Worm (Caenorhabditis elegans): ENCODE data around the gene C07A12.7.

Gene C07A12.7

DNA sequence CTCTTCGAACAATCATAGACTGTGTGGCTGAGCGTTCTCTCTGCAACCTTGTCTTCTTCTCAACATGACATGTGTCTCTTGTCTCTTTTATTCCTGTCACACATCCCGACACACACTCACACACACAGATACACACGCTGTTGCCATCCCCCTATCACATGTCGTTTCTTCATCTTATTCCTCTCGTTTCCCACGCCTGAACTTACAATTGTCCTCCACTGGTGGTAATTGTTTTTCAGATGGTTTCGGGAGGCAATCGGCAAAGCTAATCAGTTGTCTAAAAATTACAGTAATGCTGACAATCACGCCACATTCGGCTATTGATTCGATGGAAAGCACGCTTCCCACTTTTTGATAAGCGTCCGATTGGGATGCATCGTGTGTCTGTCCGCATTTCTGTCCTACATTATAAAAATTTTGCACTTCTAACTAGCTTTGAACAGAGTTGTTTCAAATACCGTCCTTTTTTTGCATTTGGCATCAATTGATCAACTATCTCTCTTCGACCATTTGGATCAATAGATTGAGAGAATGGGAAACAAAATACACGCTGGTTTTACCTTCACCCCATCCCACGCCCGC lies 10.3 kb upstream of the C07A12.7 start, which contains the start of gene nhr-35 (continued):
- TF ChIP-seq unc-62 (GFP tag; optimal IDR thresholded peaks at IDR 0.05) = peak; percentile 94
- peak; percentile 64; the same call in 1 of the 2 replicates for TF ChIP-seq K11D2.4 (GFP tag; IDR thresholded peaks at IDR 0.05)
- peak; percentile 40; the same call in 1 of the 2 replicates for TF ChIP-seq lir-1 (GFP tag; conservative IDR thresholded peaks at IDR 0.05)
- no peak for TF ChIP-seq Y95B8A.8 (GFP tag; IDR thresholded peaks at IDR 0.05)
- no peak for TF ChIP-seq fkh-3 (tag; optimal IDR thresholded peaks at IDR 0.05)
- no peak for TF ChIP-seq hlh-12 (tag; optimal IDR thresholded peaks at IDR 0.05)
- TF ChIP-seq let-526 (GFP tag; IDR thresholded peaks at IDR 0.05) = peak; percentile 69; the same call in 1 of the 2 replicates
- TF ChIP-seq K12H6.12 (tag; optimal IDR thresholded peaks at IDR 0.05) = peak; percentile 29
- 0 out of 2 replicates have a peak, but pooled peaks have one; percentile 26 for TF ChIP-seq pbrm-1 (GFP tag; IDR thresholded peaks at IDR 0.05)
- no peak for TF ChIP-seq Y79H2A.3 (GFP tag; conservative IDR thresholded peaks at IDR 0.05)
- TF ChIP-seq sea-2 (GFP tag; IDR thresholded peaks at IDR 0.05) = no peak
- peak; percentile 91 for TF ChIP-seq atf-7 (tag; optimal IDR thresholded peaks at IDR 0.05)
- peak; percentile 81 for TF ChIP-seq lin-40 (tag; optimal IDR thresholded peaks at IDR 0.05)
- no peak for TF ChIP-seq F39B2.1 (GFP tag; IDR thresholded peaks at IDR 0.05)
- no peak for TF ChIP-seq F55B11.4 (tag; optimal IDR thresholded peaks at IDR 0.05; ENCODE audit: borderline replicate concordance, insufficient read depth)
- TF ChIP-seq C06A6.2 (GFP tag; conservative IDR thresholded peaks at IDR 0.05) = peak; percentile 44; the same call in 1 of the 2 replicates
- no peak for TF ChIP-seq B0035.1 (tag; optimal IDR thresholded peaks at IDR 0.05)
- peak; percentile 5 for TF ChIP-seq ZK185.1 (tag; optimal IDR thresholded peaks at IDR 0.05; ENCODE audit: poor library complexity, severe bottlenecking)
- peak; percentile 80 for TF ChIP-seq somi-1 (GFP tag; optimal IDR thresholded peaks at IDR 0.05)
- TF ChIP-seq ztf-3 (GFP tag; optimal IDR thresholded peaks at IDR 0.05) = peak; percentile 26
- no peak for TF ChIP-seq madf-6 (GFP tag; IDR thresholded peaks at IDR 0.05)
- no peak for TF ChIP-seq egl-18 (GFP tag; IDR thresholded peaks at IDR 0.05)
- peak; percentile 100 for TF ChIP-seq nhr-80 (tag; optimal IDR thresholded peaks at IDR 0.05)
- no peak for TF ChIP-seq nhr-27 (tag; optimal IDR thresholded peaks at IDR 0.05)
- no peak for TF ChIP-seq C17E4.6 (GFP tag; IDR thresholded peaks at IDR 0.05)
- TF ChIP-seq repo-1 (tag; optimal IDR thresholded peaks at IDR 0.05) = peak; percentile 63
- no peak for TF ChIP-seq snpc-4 (GFP tag; optimal IDR thresholded peaks at IDR 0.05)
- peak in 3 of 4 experiments; percentile 33 to 46 (median 44) for TF ChIP-seq snpc-4 (tag; optimal IDR thresholded peaks at IDR 0.05)

DNA sequence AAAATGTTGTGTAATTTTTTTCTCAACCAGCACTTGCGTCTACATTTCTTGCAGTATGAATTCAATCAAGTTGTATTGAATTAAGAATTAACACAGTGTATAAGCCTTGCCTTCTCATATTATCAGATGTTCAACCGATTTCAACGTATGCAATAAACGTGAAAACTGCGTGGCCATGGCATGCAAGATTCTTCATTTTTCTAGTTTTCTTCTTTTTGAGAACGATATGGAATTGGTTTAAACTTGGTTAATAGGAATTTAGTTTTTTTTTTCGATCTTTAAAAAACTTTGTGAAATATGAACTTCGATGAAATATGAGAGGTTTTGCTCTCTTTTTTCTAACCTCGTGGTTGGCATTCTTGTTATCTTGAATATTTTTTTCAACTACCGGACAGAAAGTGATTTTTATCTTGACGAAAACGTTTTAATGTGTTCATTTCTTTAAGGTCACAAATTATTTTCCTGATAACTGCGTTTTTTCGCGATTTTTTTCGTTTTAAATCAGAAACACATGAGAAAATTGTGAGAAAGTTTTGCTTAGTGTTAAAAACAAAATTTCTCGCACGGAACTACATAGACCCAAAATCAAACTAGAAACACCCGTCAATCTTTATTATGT lies 8.6 kb upstream of the C07A12.7 start:
- TF ChIP-seq lsl-1 (GFP tag; optimal IDR thresholded peaks at IDR 0.05) = no peak
- peak; percentile 16 for TF ChIP-seq lin-40 (tag; optimal IDR thresholded peaks at IDR 0.05)
- TF ChIP-seq hmg-1.2 (GFP tag; IDR thresholded peaks at IDR 0.05) = no peak
- TF ChIP-seq bed-2 (GFP tag; IDR thresholded peaks at IDR 0.05) = no peak
- peak; percentile 77 for TF ChIP-seq nhr-80 (tag; optimal IDR thresholded peaks at IDR 0.05)
- TF ChIP-seq madf-3 (GFP tag; IDR thresholded peaks at IDR 0.05) = no peak

DNA sequence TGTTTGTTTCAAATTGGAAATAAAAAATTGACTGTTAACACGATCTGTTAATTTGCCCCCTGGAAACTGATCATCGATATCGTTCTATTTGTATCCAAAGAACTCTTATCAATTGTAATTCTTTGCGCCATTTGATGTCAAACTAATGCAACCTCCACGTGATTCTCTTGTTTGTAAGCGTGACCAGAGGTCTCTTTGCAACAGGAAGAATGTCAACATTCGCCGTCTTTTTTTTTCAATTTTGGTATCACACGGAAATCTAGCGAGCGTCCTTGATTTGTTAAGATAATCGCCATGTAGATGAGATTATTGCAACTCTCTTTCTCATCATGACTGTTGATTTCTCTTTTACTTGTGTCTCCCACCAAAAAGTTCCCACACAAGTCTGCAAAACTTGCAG lies 7.0 kb upstream of the C07A12.7 start:
- TF ChIP-seq lin-40 (tag; optimal IDR thresholded peaks at IDR 0.05) (peak; percentile 72), mcd-1 (GFP tag; IDR thresholded peaks at IDR 0.05) (no peak), cebp-1 (GFP tag; IDR thresholded peaks at IDR 0.05) (no peak), cebp-1 (tag; optimal IDR thresholded peaks at IDR 0.05) (peak; percentile 31), ama-1 (optimal IDR thresholded peaks at IDR 0.05) (no peak), ama-1 (GFP tag; optimal IDR thresholded peaks at IDR 0.05) (no peak), rcor-1 (GFP tag; IDR thresholded peaks at IDR 0.05) (no peak), dpff-1 (tag; optimal IDR thresholded peaks at IDR 0.05) (no peak), ztf-28 (GFP tag; IDR thresholded peaks at IDR 0.05) (no peak), athp-1 (tag; optimal IDR thresholded peaks at IDR 0.05) (no peak), akir-1 (GFP tag; optimal IDR thresholded peaks at IDR 0.05) (no peak), F39B2.1 (GFP tag; IDR thresholded peaks at IDR 0.05) (no peak), somi-1 (GFP tag; optimal IDR thresholded peaks at IDR 0.05) (peak; percentile 49), hlh-12 (tag; optimal IDR thresholded peaks at IDR 0.05) (no peak), ztf-22 (GFP tag; optimal IDR thresholded peaks at IDR 0.05) (no peak), snpc-3.4 (tag; optimal IDR thresholded peaks at IDR 0.05) (no peak), egl-18 (GFP tag; IDR thresholded peaks at IDR 0.05) (no peak), nhr-80 (tag; optimal IDR thresholded peaks at IDR 0.05) (peak; percentile 82), K11D2.4 (GFP tag; IDR thresholded peaks at IDR 0.05) (0 out of 2 replicates have a peak, but pooled peaks have one; percentile 24), lin-35 (GFP tag; optimal IDR thresholded peaks at IDR 0.05) (no peak)

Measured in whole organism, young adult.